Fruit fly (Drosophila melanogaster) whole organism, prepupa: ENCODE data around the gene CG10660.

Experiments
- Blimp-1 ChIP-seq: fragments of 200-800 bp; sonication (Bioruptor generic); optimal IDR thresholded peaks from 3 replicates; lab custom pipeline; 2017; ENCODE audit warnings: missing biosample characterization, missing genetic modification characterization, mild to moderate bottlenecking, moderate library complexity, missing genetic modification reagents
- CG9139 ChIP-seq: fragments of 200-800 bp; sonication (Bioruptor generic); optimal IDR thresholded peaks from 3 replicates; lab custom pipeline; 2017; ENCODE audit warnings: missing biosample characterization, mild to moderate bottlenecking, missing genetic modification characterization
- acj6 ChIP-seq: fragments of 200-800 bp; sonication (Bioruptor generic); optimal IDR thresholded peaks from 3 replicates; lab custom pipeline; 2016; ENCODE audit warnings: missing biosample characterization, missing genetic modification characterization
- pdm3 ChIP-seq: fragments of 200-800 bp; sonication (Bioruptor generic); optimal IDR thresholded peaks from 3 replicates; lab custom pipeline; 2016; ENCODE audit warnings: missing biosample characterization, missing genetic modification characterization

DNA sequence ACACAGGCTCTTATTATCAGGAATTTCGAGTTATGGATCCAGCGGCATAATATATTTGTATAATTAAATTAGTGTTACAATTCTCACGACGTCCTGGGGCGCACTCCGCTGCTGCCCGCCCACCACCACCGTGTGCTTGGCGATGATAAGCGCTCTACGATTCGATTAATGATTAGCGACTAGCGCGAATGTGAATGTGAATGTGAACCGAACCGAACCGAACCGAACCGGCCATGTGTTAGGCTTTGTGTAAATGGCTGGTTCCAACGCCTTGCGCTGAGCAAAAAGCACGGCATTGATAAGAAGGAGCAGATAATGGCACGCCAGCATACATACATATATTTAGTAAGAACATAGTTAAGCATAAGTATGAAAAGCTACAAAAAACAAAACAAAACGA is 28.8 kb upstream of the CG10660 start:
- no peak for TF ChIP-seq Blimp-1 (GFP tag; lab: Kevin White, UChicago)
- no peak for TF ChIP-seq acj6 (GFP tag; lab: Kevin White, UChicago)
- no peak for TF ChIP-seq CG9139 (GFP tag; lab: Kevin White, UChicago)
- TF ChIP-seq pdm3, result no peak
